Fruit fly (Drosophila melanogaster) whole organism, embryonic: ENCODE data around the gene CG4009.

Experiments used
- Aef1 ChIP-seq: fragments of 200-800 bp; sonication (Bioruptor generic); IDR thresholded peaks from 3 replicates; pipeline ENCODE4 v1.3.6; 2022; ENCODE audit warnings: missing biosample characterization, missing genetic modification characterization
- CG10654 ChIP-seq: fragments of 200-800 bp; sonication (Bioruptor generic); optimal IDR thresholded peaks from 2 replicates; lab custom pipeline; 2016; ENCODE audit warnings: missing biosample characterization, missing genetic modification characterization
- CG12104 ChIP-seq: fragments of 200-800 bp; sonication (Bioruptor generic); optimal IDR thresholded peaks from 3 replicates; lab custom pipeline; 2016; ENCODE audit warnings: missing biosample characterization, missing genetic modification characterization
- CG13624 ChIP-seq: fragments of 200-800 bp; sonication (Bioruptor generic); optimal IDR thresholded peaks from 2 replicates; lab custom pipeline; 2016; ENCODE audit warnings: missing biosample characterization, missing genetic modification characterization
- CG13775 ChIP-seq: fragments of 200-800 bp; sonication (Bioruptor generic); optimal IDR thresholded peaks from 3 replicates; lab custom pipeline; 2017; ENCODE audit warnings: missing biosample characterization, mild to moderate bottlenecking, missing genetic modification characterization
- CG14050 ChIP-seq: fragments of 200-800 bp; sonication (Bioruptor generic); IDR thresholded peaks from 3 replicates; pipeline ENCODE4 v1.3.6; 2022; ENCODE audit warnings: missing biosample characterization, missing genetic modification characterization
- CG14441 ChIP-seq: fragments of 200-800 bp; sonication (Bioruptor generic); IDR thresholded peaks from 2 replicates; pipeline ENCODE4 v1.3.6; 2022; ENCODE audit warnings: missing biosample characterization, missing genetic modification characterization
- CG15514 ChIP-seq: fragments of 200-800 bp; sonication (Bioruptor generic); optimal IDR thresholded peaks from 3 replicates; lab custom pipeline; 2017; ENCODE audit warnings: missing biosample characterization, missing genetic modification characterization, mild to moderate bottlenecking, moderate library complexity, missing genetic modification reagents
- CG15601 ChIP-seq: fragments of 200-800 bp; sonication (Bioruptor generic); optimal IDR thresholded peaks from 3 replicates; lab custom pipeline; 2019; ENCODE audit warnings: missing biosample characterization, mild to moderate bottlenecking, missing genetic modification characterization, moderate library complexity
- CG2199 ChIP-seq: fragments of 200-800 bp; sonication (Bioruptor generic); IDR thresholded peaks from 3 replicates; pipeline ENCODE4 v1.3.6; 2022; ENCODE audit warnings: missing biosample characterization, missing genetic modification characterization
- CG31441 ChIP-seq: fragments of 200-800 bp; sonication (Bioruptor generic); IDR thresholded peaks from 2 replicates; pipeline ENCODE4 v1.3.6; 2022; ENCODE audit warnings: missing biosample characterization, missing genetic modification characterization
- CG32532 ChIP-seq: fragments of 200-800 bp; sonication (Bioruptor generic); IDR thresholded peaks from 2 replicates; pipeline ENCODE4 v1.3.6; 2022; ENCODE audit warnings: missing biosample characterization, missing genetic modification characterization
- CG33213 ChIP-seq: fragments of 200-800 bp; sonication (Bioruptor generic); optimal IDR thresholded peaks from 3 replicates; lab custom pipeline; 2016; ENCODE audit warnings: missing biosample characterization, missing genetic modification characterization
- CG34224 ChIP-seq: fragments of 200-800 bp; sonication (Bioruptor generic); IDR thresholded peaks from 3 replicates; pipeline ENCODE4 v1.3.6; 2022; ENCODE audit warnings: missing biosample characterization, missing genetic modification characterization; ENCODE audit not compliant: partially characterized antibody
- CG34376 ChIP-seq: fragments of 200-800 bp; sonication (Bioruptor generic); optimal IDR thresholded peaks from 2 replicates; lab custom pipeline; 2018; ENCODE audit warnings: missing biosample characterization, mild to moderate bottlenecking, missing genetic modification characterization
- CG3847 ChIP-seq: fragments of 200-800 bp; sonication (Bioruptor generic); IDR thresholded peaks from 2 replicates; pipeline ENCODE4 v1.3.6; 2022; ENCODE audit warnings: missing biosample characterization, missing genetic modification characterization
- CG6765 ChIP-seq: fragments of 200-800 bp; sonication (Bioruptor generic); optimal IDR thresholded peaks from 3 replicates; lab custom pipeline; 2017; ENCODE audit warnings: missing biosample characterization, mild to moderate bottlenecking, missing genetic modification characterization
- CG8388 ChIP-seq: fragments of 200-800 bp; sonication (Bioruptor generic); optimal IDR thresholded peaks from 2 replicates; lab custom pipeline; 2019; ENCODE audit warnings: missing biosample characterization, mild to moderate bottlenecking, missing genetic modification characterization, moderate library complexity
- D ChIP-seq, 2 experiments: fragments of 200-800 bp in 1 of 2; fragments of >200 bp in 1 of 2; sonication (Bioruptor generic) in 1 of 2; optimal IDR thresholded peaks; 2 replicates in 1 of 2; 3 replicates in 1 of 2; lab custom pipeline; 2017; ENCODE audit warnings: mild to moderate bottlenecking in 1 of 2, missing biosample characterization in 1 of 2, missing genetic modification characterization in 1 of 2, missing genetic modification reagents in 1 of 2
- Dll ChIP-seq: fragments of 200-800 bp; sonication (Bioruptor generic); IDR thresholded peaks from 4 replicates; pipeline ENCODE4 v1.3.6; 2022; ENCODE audit warnings: missing biosample characterization, missing genetic modification characterization; ENCODE audit not compliant: partially characterized antibody
- Doc3 ChIP-seq: fragments of 200-800 bp; sonication (Bioruptor generic); IDR thresholded peaks from 3 replicates; pipeline ENCODE4 v1.3.6; 2022; ENCODE audit warnings: missing biosample characterization, missing genetic modification characterization; ENCODE audit not compliant: partially characterized antibody
- Fer3 ChIP-seq: fragments of 200-800 bp; sonication (Bioruptor generic); optimal IDR thresholded peaks from 2 replicates; lab custom pipeline; 2018; ENCODE audit warnings: missing biosample characterization, mild to moderate bottlenecking, missing genetic modification characterization, moderate library complexity
- Hmx ChIP-seq: fragments of 200-800 bp; sonication (Bioruptor generic); optimal IDR thresholded peaks from 2 replicates; lab custom pipeline; 2016; ENCODE audit warnings: missing biosample characterization, missing genetic modification characterization
- Hsf ChIP-seq: fragments of 200-800 bp; sonication (Bioruptor generic); optimal IDR thresholded peaks from 3 replicates; lab custom pipeline; 2016; ENCODE audit warnings: missing biosample characterization, missing genetic modification characterization
- Jarid2 ChIP-seq: fragments of 200-800 bp; sonication (Bioruptor generic); optimal IDR thresholded peaks from 3 replicates; lab custom pipeline; 2017; ENCODE audit warnings: mild to moderate bottlenecking, missing biosample characterization, missing genetic modification reagents, missing genetic modification characterization
- Oli ChIP-seq: fragments of 200-800 bp; sonication (Bioruptor generic); optimal IDR thresholded peaks from 2 replicates; lab custom pipeline; 2018; ENCODE audit warnings: missing biosample characterization, mild to moderate bottlenecking, missing genetic modification characterization, moderate library complexity
- Sox100B ChIP-seq: fragments of 200-800 bp; sonication (Bioruptor generic); optimal IDR thresholded peaks from 3 replicates; lab custom pipeline; 2018; ENCODE audit warnings: missing biosample characterization, mild to moderate bottlenecking, missing genetic modification characterization
- amos ChIP-seq: fragments of 200-800 bp; sonication (Bioruptor generic); IDR thresholded peaks from 2 replicates; pipeline ENCODE4 v1.3.6; 2022; ENCODE audit warnings: missing biosample characterization, missing genetic modification characterization; ENCODE audit not compliant: partially characterized antibody
- bbx ChIP-seq: fragments of 200-800 bp; sonication (Bioruptor generic); IDR thresholded peaks from 2 replicates; pipeline ENCODE4 v1.3.6; 2022; ENCODE audit warnings: missing biosample characterization, missing genetic modification characterization; ENCODE audit not compliant: partially characterized antibody
- br ChIP-seq: fragments of >200 bp; optimal IDR thresholded peaks from 2 replicates; lab custom pipeline; 2017
- btn ChIP-seq: fragments of 200-800 bp; sonication (Bioruptor generic); optimal IDR thresholded peaks from 2 replicates; lab custom pipeline; 2016; ENCODE audit warnings: missing biosample characterization, missing genetic modification characterization
- caup ChIP-seq: fragments of 200-800 bp; sonication (Bioruptor generic); optimal IDR thresholded peaks from 3 replicates; lab custom pipeline; 2017; ENCODE audit warnings: missing biosample characterization, mild to moderate bottlenecking, missing genetic modification characterization, moderate library complexity; ENCODE audit not compliant: severe bottlenecking
- ci ChIP-seq: fragments of 200-800 bp; sonication (Bioruptor generic); IDR thresholded peaks from 3 replicates; pipeline ENCODE4 v1.3.6; 2022; ENCODE audit warnings: missing biosample characterization, missing genetic modification characterization
- crp ChIP-seq, 2 experiments: fragments of 200-800 bp; sonication (Bioruptor generic); optimal IDR thresholded peaks; 2 replicates in 1 of 2; 3 replicates in 1 of 2; lab custom pipeline; 2017; ENCODE audit warnings: missing biosample characterization in 2 of 2, missing genetic modification characterization in 2 of 2, mild to moderate bottlenecking in 1 of 2, moderate library complexity in 1 of 2
- eyg ChIP-seq: fragments of 200-800 bp; sonication (Bioruptor generic); optimal IDR thresholded peaks from 3 replicates; lab custom pipeline; 2016; ENCODE audit warnings: missing biosample characterization, missing genetic modification characterization
- gcm2 ChIP-seq: fragments of 200-800 bp; sonication (Bioruptor generic); optimal IDR thresholded peaks from 2 replicates; lab custom pipeline; 2016; ENCODE audit warnings: missing biosample characterization, missing genetic modification characterization
- gem ChIP-seq: fragments of 200-800 bp; sonication (Bioruptor generic); optimal IDR thresholded peaks from 2 replicates; lab custom pipeline; 2019; ENCODE audit warnings: missing biosample characterization, mild to moderate bottlenecking, missing genetic modification characterization, moderate library complexity
- grn ChIP-seq: fragments of 200-800 bp; sonication (Bioruptor generic); optimal IDR thresholded peaks from 3 replicates; lab custom pipeline; 2017; ENCODE audit warnings: missing biosample characterization, missing genetic modification characterization
- gsb ChIP-seq: fragments of 200-800 bp; sonication (Bioruptor generic); IDR thresholded peaks from 2 replicates; pipeline ENCODE4 v1.3.6; 2022; ENCODE audit warnings: missing biosample characterization, missing genetic modification characterization
- ind ChIP-seq: fragments of 200-800 bp; sonication (Bioruptor generic); optimal IDR thresholded peaks from 3 replicates; lab custom pipeline; 2016; ENCODE audit warnings: missing biosample characterization, missing genetic modification characterization
- kah ChIP-seq: fragments of 200-800 bp; sonication (Bioruptor generic); optimal IDR thresholded peaks from 2 replicates; lab custom pipeline; 2018; ENCODE audit warnings: missing biosample characterization, mild to moderate bottlenecking, missing genetic modification characterization
- mld ChIP-seq: fragments of 200-800 bp; sonication (Bioruptor generic); IDR thresholded peaks from 3 replicates; pipeline ENCODE4 v1.3.6; 2022; ENCODE audit warnings: missing biosample characterization, missing genetic modification characterization; ENCODE audit not compliant: partially characterized antibody
- nom ChIP-seq: fragments of 200-800 bp; sonication (Bioruptor generic); optimal IDR thresholded peaks from 2 replicates; lab custom pipeline; 2017; ENCODE audit warnings: missing biosample characterization, missing genetic modification characterization, mild to moderate bottlenecking, moderate library complexity, missing genetic modification reagents
- phol ChIP-seq: fragments of 200-800 bp; sonication (Bioruptor generic); optimal IDR thresholded peaks from 3 replicates; lab custom pipeline; 2018; ENCODE audit warnings: missing biosample characterization, mild to moderate bottlenecking, missing genetic modification characterization, moderate library complexity
- run ChIP-seq: fragments of 200-800 bp; sonication (Bioruptor generic); optimal IDR thresholded peaks from 3 replicates; lab custom pipeline; 2018; ENCODE audit warnings: missing biosample characterization, mild to moderate bottlenecking, missing genetic modification characterization
- salm ChIP-seq: fragments of 200-800 bp; sonication (Bioruptor generic); optimal IDR thresholded peaks from 2 replicates; lab custom pipeline; 2018; ENCODE audit warnings: missing biosample characterization, mild to moderate bottlenecking, missing genetic modification characterization
- sob ChIP-seq: fragments of 200-800 bp; sonication (Bioruptor generic); IDR thresholded peaks from 2 replicates; pipeline ENCODE4 v1.3.6; 2022; ENCODE audit warnings: missing biosample characterization, missing genetic modification characterization
- tgo ChIP-seq: fragments of 200-800 bp; sonication (Bioruptor generic); IDR thresholded peaks from 3 replicates; pipeline ENCODE4 v1.3.6; 2022; ENCODE audit warnings: missing biosample characterization, missing genetic modification characterization
- vfl ChIP-seq: fragments of 200-800 bp; sonication (Bioruptor generic); optimal IDR thresholded peaks from 2 replicates; lab custom pipeline; 2016; ENCODE audit warnings: missing biosample characterization, missing genetic modification characterization

The CG4009 gene

dm6 chr3R:17077968-17078417, 42.1 kb upstream of the CG4009 start (continued):
- TF ChIP-seq CG34376 (GFP tag; lab: Kevin White, UChicago) = peak; percentile 80
- no peak for TF ChIP-seq Dll
- TF ChIP-seq D (optimal IDR thresholded peaks at IDR 0.05; lab: Kevin White, UChicago) = no peak
- no peak for TF ChIP-seq D (GFP tag; optimal IDR thresholded peaks at IDR 0.05; lab: Kevin White, UChicago)
- no peak for TF ChIP-seq eyg
- no peak for TF ChIP-seq CG33213 (GFP tag; lab: Kevin White, UChicago)
- no peak for TF ChIP-seq CG14050 (GFP tag; lab: Robert Waterston, UW)
- TF ChIP-seq CG15601 (tag; lab: Kevin White, UChicago) = no peak
- TF ChIP-seq run (tag; lab: Kevin White, UChicago) = no peak
- TF ChIP-seq br = no peak
- TF ChIP-seq CG12104 (GFP tag; lab: Kevin White, UChicago) = no peak
- no peak for TF ChIP-seq CG10654 (GFP tag; lab: Kevin White, UChicago)
- TF ChIP-seq CG13624 = peak; percentile 27
- TF ChIP-seq vfl (GFP tag; lab: Kevin White, UChicago) = peak; percentile 6
- TF ChIP-seq grn (GFP tag; lab: Kevin White, UChicago) = peak; percentile 58
- TF ChIP-seq crp (GFP tag; optimal IDR thresholded peaks at IDR 0.05; lab: Kevin White, UChicago) = peak in 1 of 2 experiments; percentile 51
- peak; percentile 71; the same call in 1 of the 3 replicates for TF ChIP-seq CG2199
- peak; percentile 42 for TF ChIP-seq nom
- TF ChIP-seq ind (GFP tag; lab: Kevin White, UChicago) = no peak
- TF ChIP-seq mld (GFP tag; lab: Robert Waterston, UW) = no peak
- peak; percentile 32; the same call in 2 of the 3 replicates for TF ChIP-seq ci (GFP tag; lab: Robert Waterston, UW)
- TF ChIP-seq btn (GFP tag; lab: Kevin White, UChicago) = no peak
- TF ChIP-seq CG6765 = no peak
- no peak for TF ChIP-seq salm (tag; lab: Kevin White, UChicago)
- peak; percentile 58 for TF ChIP-seq sob (GFP tag; lab: Robert Waterston, UW)
- no peak for TF ChIP-seq phol (tag; lab: Kevin White, UChicago)
- no peak for TF ChIP-seq CG31441
- 0 out of 2 replicates have a peak, but pooled peaks have one; percentile 29 for TF ChIP-seq bbx (GFP tag; lab: Robert Waterston, UW)
- no peak for TF ChIP-seq gsb (GFP tag; lab: Robert Waterston, UW)
- no peak for TF ChIP-seq Sox100B (GFP tag; lab: Kevin White, UChicago)
- no peak for TF ChIP-seq CG34224
- TF ChIP-seq tgo (GFP tag; lab: Robert Waterston, UW) = no peak
- TF ChIP-seq kah (GFP tag; lab: Kevin White, UChicago) = no peak
- peak; percentile 15 for TF ChIP-seq caup (GFP tag; lab: Kevin White, UChicago)
- TF ChIP-seq Jarid2 = peak; percentile 64
- no peak; the same call in 1 of the 2 replicates for TF ChIP-seq CG32532
- no peak for TF ChIP-seq Hmx (GFP tag; lab: Kevin White, UChicago)
- no peak for TF ChIP-seq Oli (tag; lab: Kevin White, UChicago)
- TF ChIP-seq Aef1 (GFP tag; lab: Robert Waterston, UW) = no peak
- TF ChIP-seq Doc3 (GFP tag; lab: Robert Waterston, UW) = 0 out of 3 replicates have a peak, but pooled peaks have one; percentile 17
- TF ChIP-seq amos = no peak; the same call in 1 of the 2 replicates
- no peak for TF ChIP-seq Hsf (GFP tag; lab: Kevin White, UChicago)
- TF ChIP-seq CG13775 (GFP tag; lab: Kevin White, UChicago) = no peak
- TF ChIP-seq Fer3 = peak; percentile 8
- TF ChIP-seq gem (tag; lab: Kevin White, UChicago) = no peak
- 0 out of 2 replicates have a peak, but pooled peaks have one; percentile 9 for TF ChIP-seq CG14441 (GFP tag; lab: Robert Waterston, UW)
- no peak for TF ChIP-seq CG3847 (GFP tag; lab: Robert Waterston, UW)
- TF ChIP-seq CG15514 (GFP tag; lab: Kevin White, UChicago) = peak; percentile 22
- TF ChIP-seq CG8388 = no peak
- TF ChIP-seq gcm2 (GFP tag; lab: Kevin White, UChicago) = no peak
